Fruit fly (Drosophila melanogaster) whole organism, prepupa: Measurements from ENCODE around the gene CG14086.

Source experiments
- Blimp-1 ChIP-seq: fragments of 200-800 bp; sonication (Bioruptor generic); optimal IDR thresholded peaks from 3 replicates; lab custom pipeline; 2017; ENCODE audit warnings: missing biosample characterization, missing genetic modification characterization, mild to moderate bottlenecking, moderate library complexity, missing genetic modification reagents
- CG10669 ChIP-seq: fragments of 200-800 bp; sonication (Bioruptor generic); optimal IDR thresholded peaks from 3 replicates; lab custom pipeline; 2018; ENCODE audit warnings: missing biosample characterization, mild to moderate bottlenecking, missing genetic modification characterization, moderate library complexity
- CG11294 ChIP-seq: fragments of 200-800 bp; sonication (Bioruptor generic); IDR thresholded peaks from 2 replicates; pipeline ENCODE4 v1.3.6; 2022; ENCODE audit warnings: missing biosample characterization, missing genetic modification characterization
- CG11902 ChIP-seq: fragments of 200-800 bp; sonication (Bioruptor generic); optimal IDR thresholded peaks from 3 replicates; lab custom pipeline; 2016; ENCODE audit warnings: missing biosample characterization, missing genetic modification characterization
- CG15336 ChIP-seq: fragments of 200-800 bp; sonication (Bioruptor generic); IDR thresholded peaks from 2 replicates; pipeline ENCODE4 v1.3.6; 2022; ENCODE audit warnings: missing biosample characterization, missing genetic modification characterization
- CG1621 ChIP-seq: fragments of 200-800 bp; sonication (Bioruptor generic); optimal IDR thresholded peaks from 3 replicates; lab custom pipeline; 2018; ENCODE audit warnings: missing biosample characterization, mild to moderate bottlenecking, missing genetic modification characterization
- CG16779 ChIP-seq: fragments of 200-800 bp; sonication (Bioruptor generic); optimal IDR thresholded peaks from 3 replicates; lab custom pipeline; 2017; ENCODE audit warnings: missing biosample characterization, mild to moderate bottlenecking, missing genetic modification characterization
- CG32006 ChIP-seq: fragments of 200-800 bp; sonication (Bioruptor generic); optimal IDR thresholded peaks from 3 replicates; lab custom pipeline; 2017; ENCODE audit warnings: missing biosample characterization, mild to moderate bottlenecking, missing genetic modification characterization
- CG34406 ChIP-seq: fragments of 200-800 bp; sonication (Bioruptor generic); optimal IDR thresholded peaks from 3 replicates; lab custom pipeline; 2016; ENCODE audit warnings: missing biosample characterization, missing genetic modification characterization
- CG3919 ChIP-seq: fragments of 200-800 bp; sonication (Bioruptor generic); optimal IDR thresholded peaks from 3 replicates; lab custom pipeline; 2016; ENCODE audit warnings: missing biosample characterization, missing genetic modification characterization
- CG6163 ChIP-seq: fragments of 200-800 bp; sonication (Bioruptor generic); IDR thresholded peaks from 3 replicates; pipeline ENCODE4 v1.3.6; 2022; ENCODE audit warnings: missing biosample characterization, missing genetic modification characterization
- CG6276 ChIP-seq: fragments of 200-800 bp; sonication (Bioruptor generic); optimal IDR thresholded peaks from 2 replicates; lab custom pipeline; 2017; ENCODE audit warnings: missing biosample characterization, mild to moderate bottlenecking, missing genetic modification characterization
- CG6792 ChIP-seq: fragments of 200-800 bp; sonication (Bioruptor generic); optimal IDR thresholded peaks from 3 replicates; lab custom pipeline; 2016; ENCODE audit warnings: missing biosample characterization, missing genetic modification characterization
- CG6808 ChIP-seq: fragments of 200-800 bp; sonication (Bioruptor generic); optimal IDR thresholded peaks from 3 replicates; lab custom pipeline; 2017; ENCODE audit warnings: missing biosample characterization, missing genetic modification characterization, mild to moderate bottlenecking, moderate library complexity, missing genetic modification reagents
- CG6854 ChIP-seq: fragments of 200-800 bp; sonication (Bioruptor generic); optimal IDR thresholded peaks from 2 replicates; lab custom pipeline; 2017; ENCODE audit warnings: missing biosample characterization, mild to moderate bottlenecking, missing genetic modification characterization
- CG8119 ChIP-seq: fragments of 200-800 bp; sonication (Bioruptor generic); IDR thresholded peaks from 3 replicates; pipeline ENCODE4 v1.3.6; 2022; ENCODE audit warnings: missing biosample characterization, missing genetic modification characterization
- CG8632 ChIP-seq: fragments of 200-800 bp; sonication (Bioruptor generic); optimal IDR thresholded peaks from 3 replicates; lab custom pipeline; 2016; ENCODE audit warnings: missing biosample characterization, missing genetic modification characterization
- Eip75B ChIP-seq: fragments of 200-800 bp; sonication (Bioruptor generic); optimal IDR thresholded peaks from 3 replicates; lab custom pipeline; 2016; ENCODE audit warnings: missing biosample characterization, missing genetic modification characterization
- Eip78C ChIP-seq: fragments of 200-800 bp; sonication (Bioruptor generic); peaks from one replicate; lab custom pipeline; 2016; ENCODE audit warnings: missing biosample characterization, missing genetic modification characterization
- Eip93F ChIP-seq: fragments of 200-800 bp; sonication (Bioruptor generic); optimal IDR thresholded peaks from 2 replicates; lab custom pipeline; 2016; ENCODE audit warnings: missing biosample characterization, mild to moderate bottlenecking, missing genetic modification characterization
- Ets21C ChIP-seq: fragments of 200-800 bp; sonication (Bioruptor generic); optimal IDR thresholded peaks from 3 replicates; lab custom pipeline; 2016; ENCODE audit warnings: missing biosample characterization, missing genetic modification characterization
- Ets96B ChIP-seq: fragments of 200-800 bp; optimal IDR thresholded peaks from 2 replicates; lab custom pipeline; 2019; ENCODE audit warnings: missing biosample characterization, mild to moderate bottlenecking, missing genetic modification characterization, moderate library complexity
- Gug ChIP-seq: fragments of 200-800 bp; sonication (Bioruptor generic); IDR thresholded peaks from 2 replicates; pipeline ENCODE4 v1.3.6; 2022; ENCODE audit warnings: missing biosample characterization, missing genetic modification characterization
- Hr38 ChIP-seq: sonication (Bioruptor generic); optimal IDR thresholded peaks from 2 replicates; lab custom pipeline; 2016; ENCODE audit warnings: missing biosample characterization, missing genetic modification characterization
- Hr39 ChIP-seq: fragments of 200-800 bp; sonication (Bioruptor generic); optimal IDR thresholded peaks from 2 replicates; lab custom pipeline; 2016; ENCODE audit warnings: missing biosample characterization, missing genetic modification characterization
- OdsH ChIP-seq: fragments of 200-800 bp; sonication (Bioruptor generic); optimal IDR thresholded peaks from 3 replicates; lab custom pipeline; 2016; ENCODE audit warnings: missing biosample characterization, missing genetic modification characterization
- Smox ChIP-seq: fragments of 200-800 bp; sonication (Bioruptor generic); optimal IDR thresholded peaks from 3 replicates; lab custom pipeline; 2016; ENCODE audit warnings: missing biosample characterization, missing genetic modification characterization
- Sox14 ChIP-seq: fragments of 200-800 bp; sonication (Bioruptor generic); optimal IDR thresholded peaks from 3 replicates; lab custom pipeline; 2016; ENCODE audit warnings: missing biosample characterization, missing genetic modification characterization
- Sox15 ChIP-seq: fragments of 200-800 bp; sonication (Bioruptor generic); optimal IDR thresholded peaks from 3 replicates; lab custom pipeline; 2016; ENCODE audit warnings: missing biosample characterization, missing genetic modification characterization
- achi ChIP-seq: fragments of 200-800 bp; sonication (Bioruptor generic); optimal IDR thresholded peaks from 3 replicates; lab custom pipeline; 2016; ENCODE audit warnings: missing biosample characterization, missing genetic modification characterization
- acj6 ChIP-seq: fragments of 200-800 bp; sonication (Bioruptor generic); optimal IDR thresholded peaks from 3 replicates; lab custom pipeline; 2016; ENCODE audit warnings: missing biosample characterization, missing genetic modification characterization
- cyc ChIP-seq: fragments of 200-800 bp; sonication (Bioruptor generic); optimal IDR thresholded peaks from 3 replicates; lab custom pipeline; 2016; ENCODE audit warnings: missing biosample characterization, missing genetic modification characterization
- dac ChIP-seq: fragments of 200-800 bp; sonication (Bioruptor generic); optimal IDR thresholded peaks from 2 replicates; lab custom pipeline; 2017; ENCODE audit warnings: missing biosample characterization, mild to moderate bottlenecking, missing genetic modification characterization
- dsx ChIP-seq: fragments of 200-800 bp; optimal IDR thresholded peaks from 3 replicates; lab custom pipeline; 2019; ENCODE audit warnings: missing biosample characterization, mild to moderate bottlenecking, missing genetic modification characterization, moderate library complexity; ENCODE audit not compliant: poor library complexity, severe bottlenecking
- esn ChIP-seq: fragments of 200-800 bp; sonication (Bioruptor generic); optimal IDR thresholded peaks from 2 replicates; lab custom pipeline; 2016; ENCODE audit warnings: missing biosample characterization, mild to moderate bottlenecking, missing genetic modification characterization, moderate library complexity
- fd59A ChIP-seq: fragments of 200-800 bp; sonication (Bioruptor generic); optimal IDR thresholded peaks from 2 replicates; lab custom pipeline; 2017; ENCODE audit warnings: missing biosample characterization, mild to moderate bottlenecking, missing genetic modification characterization, missing genetic modification reagents
- fd85E ChIP-seq: fragments of 200-800 bp; sonication (Bioruptor generic); optimal IDR thresholded peaks from 3 replicates; lab custom pipeline; 2016; ENCODE audit warnings: missing biosample characterization, missing genetic modification characterization
- fkh ChIP-seq: fragments of 200-800 bp; sonication (Bioruptor generic); optimal IDR thresholded peaks from 3 replicates; lab custom pipeline; 2017; ENCODE audit warnings: missing biosample characterization, mild to moderate bottlenecking, missing genetic modification characterization, moderate library complexity
- lz ChIP-seq: fragments of 200-800 bp; sonication (Bioruptor generic); optimal IDR thresholded peaks from 3 replicates; lab custom pipeline; 2016; ENCODE audit warnings: missing biosample characterization, missing genetic modification characterization
- net ChIP-seq: fragments of 200-800 bp; sonication (Bioruptor generic); optimal IDR thresholded peaks from 3 replicates; lab custom pipeline; 2016; ENCODE audit warnings: missing biosample characterization, missing genetic modification characterization
- pdm3 ChIP-seq: fragments of 200-800 bp; sonication (Bioruptor generic); optimal IDR thresholded peaks from 3 replicates; lab custom pipeline; 2016; ENCODE audit warnings: missing biosample characterization, missing genetic modification characterization
- salr ChIP-seq, 2 experiments: fragments of 200-800 bp; sonication (Bioruptor generic); optimal IDR thresholded peaks; 3 replicates each; lab custom pipeline; 2016 to 2018; ENCODE audit warnings: missing biosample characterization in 2 of 2, missing genetic modification characterization in 2 of 2, mild to moderate bottlenecking in 1 of 2
- spab ChIP-seq: fragments of 200-800 bp; sonication (Bioruptor generic); optimal IDR thresholded peaks from 2 replicates; lab custom pipeline; 2017; ENCODE audit warnings: missing biosample characterization, mild to moderate bottlenecking, missing genetic modification characterization, missing genetic modification reagents
- topi ChIP-seq: fragments of 200-800 bp; sonication (Bioruptor generic); optimal IDR thresholded peaks from 3 replicates; lab custom pipeline; 2016; ENCODE audit warnings: missing biosample characterization, missing genetic modification characterization
- vri ChIP-seq: fragments of 200-800 bp; sonication (Bioruptor generic); optimal IDR thresholded peaks from 3 replicates; lab custom pipeline; 2016; ENCODE audit warnings: missing biosample characterization, mild to moderate bottlenecking, missing genetic modification characterization

The CG14086 gene

DNA sequence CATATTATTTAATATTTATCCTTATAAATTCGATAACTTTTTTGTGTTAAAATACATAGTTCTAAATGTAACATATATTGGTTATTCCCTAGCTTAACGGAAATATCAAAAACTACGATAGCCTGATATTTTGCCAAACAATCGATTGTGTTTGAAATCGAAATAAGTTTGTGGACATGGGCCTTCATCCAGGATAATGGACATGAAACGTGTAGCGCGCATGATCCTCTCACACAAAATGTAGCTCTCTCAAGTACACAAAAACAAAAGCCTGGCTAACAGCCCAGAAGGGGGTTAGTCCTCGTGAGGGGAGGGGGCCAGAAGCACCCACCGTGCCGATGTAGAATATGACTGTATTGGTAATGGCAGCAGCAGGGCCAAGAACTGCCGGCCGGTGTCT lies 37.8 kb upstream of the CG14086 start:
- TF ChIP-seq salr (GFP tag; optimal IDR thresholded peaks at IDR 0.05; lab: Kevin White, UChicago): no peak
- TF ChIP-seq Gug (GFP tag; lab: Robert Waterston, UW): no peak
- TF ChIP-seq Eip93F: no peak

DNA sequence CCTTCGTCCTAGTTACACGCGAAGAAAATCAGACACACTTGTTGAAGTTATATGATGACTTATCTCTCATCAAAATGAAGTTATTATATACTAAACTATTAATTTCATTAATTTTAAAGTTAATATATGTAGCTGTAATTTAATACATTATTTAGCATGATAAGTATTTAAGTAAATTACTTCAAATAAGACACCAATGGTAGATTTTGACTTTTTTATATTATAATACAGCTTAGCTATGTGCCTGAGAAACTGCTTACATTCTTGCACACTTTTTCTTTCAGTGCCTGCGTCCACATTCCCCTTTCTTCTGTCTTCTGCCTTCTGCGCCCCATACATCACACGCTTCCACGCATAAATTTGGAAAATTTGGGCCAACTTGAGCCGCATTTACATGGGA lies 23.9 kb upstream of the CG14086 start:
- TF ChIP-seq CG6854 (GFP tag; lab: Kevin White, UChicago) (no peak), esn (GFP tag; lab: Kevin White, UChicago) (no peak), vri (no peak), CG32006 (no peak), Ets21C (GFP tag; lab: Kevin White, UChicago) (no peak), CG6808 (GFP tag; lab: Kevin White, UChicago) (no peak), fkh (GFP tag; lab: Kevin White, UChicago) (no peak), CG34406 (GFP tag; lab: Kevin White, UChicago) (no peak), acj6 (GFP tag; lab: Kevin White, UChicago) (no peak), Sox15 (GFP tag; lab: Kevin White, UChicago) (no peak), CG16779 (tag; lab: Kevin White, UChicago) (no peak), Eip78C (GFP tag; lab: Kevin White, UChicago) (no peak), Sox14 (GFP tag; lab: Kevin White, UChicago) (no peak), CG3919 (no peak), cyc (no peak), Smox (no peak), fd85E (no peak)

DNA sequence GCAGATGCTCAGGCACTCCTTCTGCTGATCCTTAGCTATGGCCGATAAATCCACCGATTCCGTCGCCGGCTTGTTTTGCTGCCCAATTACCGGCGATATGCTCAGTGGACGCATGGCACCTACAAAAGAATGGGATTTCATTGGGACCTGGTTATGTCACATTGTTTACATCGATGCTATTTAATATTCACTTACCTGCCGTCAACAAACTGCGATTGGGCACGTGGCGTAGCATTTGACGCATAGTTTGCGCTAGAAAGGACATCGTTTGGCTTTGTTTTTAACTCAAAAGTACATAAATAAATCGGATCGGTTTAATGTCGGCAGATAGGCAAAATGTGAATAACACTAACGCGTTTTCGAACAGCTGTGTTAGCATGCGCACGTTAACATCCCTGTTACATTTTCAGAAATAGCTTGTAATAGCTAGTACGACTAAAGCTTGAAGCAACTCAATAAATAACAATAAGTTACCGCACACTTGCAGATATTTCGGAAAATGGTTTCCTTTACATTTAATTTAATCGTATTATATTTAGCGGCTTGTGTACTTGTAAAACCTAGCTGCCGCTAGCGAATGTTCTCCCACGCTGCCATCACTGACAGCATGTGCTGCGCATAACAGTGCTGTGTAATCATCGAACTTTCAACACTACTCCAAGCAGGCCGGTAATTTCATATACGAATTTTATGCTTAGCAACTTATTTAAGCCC lies 20.7 kb upstream of the CG14086 start, which contains the start of the genes mRpL21 and rept:
Gene mRpL21, minus strand, starts transcription at position 347 of the 714 bp plus-strand sequence.
Gene rept, plus strand, starts transcription at position 626 of the 714 bp plus-strand sequence.
- no peak for TF ChIP-seq CG16779 (tag; lab: Kevin White, UChicago)
- TF ChIP-seq Blimp-1 (GFP tag; lab: Kevin White, UChicago): peak; percentile 15
- peak; percentile 44 for TF ChIP-seq CG8632 (GFP tag; lab: Kevin White, UChicago)
- no peak for TF ChIP-seq CG1621 (tag; lab: Kevin White, UChicago)
- peak; percentile 62 for TF ChIP-seq achi
- TF ChIP-seq Sox14 (GFP tag; lab: Kevin White, UChicago): peak; percentile 37
- TF ChIP-seq lz (GFP tag; lab: Kevin White, UChicago): peak; percentile 61
- TF ChIP-seq CG6163 (GFP tag; lab: Robert Waterston, UW): no peak; the same call in 2 of the 3 replicates
- TF ChIP-seq Ets96B (tag; lab: Kevin White, UChicago): peak; percentile 41
- no peak for TF ChIP-seq CG11294 (GFP tag; lab: Robert Waterston, UW)
- TF ChIP-seq vri: peak; percentile 79
- TF ChIP-seq CG6808 (GFP tag; lab: Kevin White, UChicago): no peak
- no peak for TF ChIP-seq fd85E
- TF ChIP-seq Eip75B: peak; percentile 50
- peak; percentile 32; the same call in 1 of the 2 replicates for TF ChIP-seq CG15336 (GFP tag; lab: Robert Waterston, UW)
- no peak for TF ChIP-seq salr (GFP tag; optimal IDR thresholded peaks at IDR 0.05; lab: Kevin White, UChicago)
- peak; percentile 57 for TF ChIP-seq CG6792 (GFP tag; lab: Kevin White, UChicago)
- peak; percentile 67 for TF ChIP-seq cyc
- TF ChIP-seq net (GFP tag; lab: Kevin White, UChicago): peak; percentile 9
- TF ChIP-seq CG10669 (GFP tag; lab: Kevin White, UChicago): peak; percentile 36
- no peak for TF ChIP-seq CG11902 (GFP tag; lab: Kevin White, UChicago)
- peak; percentile 49 for TF ChIP-seq fkh (GFP tag; lab: Kevin White, UChicago)
- peak; percentile 28 for TF ChIP-seq Ets21C (GFP tag; lab: Kevin White, UChicago)
- TF ChIP-seq CG6276 (GFP tag; lab: Kevin White, UChicago): no peak
- TF ChIP-seq CG3919: peak; percentile 71
- TF ChIP-seq Eip78C (GFP tag; lab: Kevin White, UChicago): peak; percentile 85
- no peak for TF ChIP-seq spab (GFP tag; lab: Kevin White, UChicago)
- peak; percentile 19 for TF ChIP-seq dac
- no peak for TF ChIP-seq CG8119 (GFP tag; lab: Robert Waterston, UW)
- TF ChIP-seq Hr39: peak; percentile 57
- peak; percentile 57 for TF ChIP-seq OdsH (GFP tag; lab: Kevin White, UChicago)
- peak; percentile 17 for TF ChIP-seq fd59A (GFP tag; lab: Kevin White, UChicago)
- TF ChIP-seq CG34406 (GFP tag; lab: Kevin White, UChicago): peak; percentile 46
- TF ChIP-seq dsx: no peak
- peak; percentile 71 for TF ChIP-seq topi (GFP tag; lab: Kevin White, UChicago)
- peak; percentile 78 for TF ChIP-seq esn (GFP tag; lab: Kevin White, UChicago)
- TF ChIP-seq pdm3 (GFP tag; lab: Kevin White, UChicago): no peak
- peak; percentile 55 for TF ChIP-seq CG32006
- TF ChIP-seq Hr38 (GFP tag; lab: Kevin White, UChicago): no peak
